Worm (Caenorhabditis elegans): ENCODE measurements around the gene rpt-3.

- TF ChIP-seq ama-1 (optimal IDR thresholded peaks at IDR 0.05) (no peak), tbx-2 (tag; optimal IDR thresholded peaks at IDR 0.05) (no peak), fkh-10 (GFP tag; optimal IDR thresholded peaks at IDR 0.05) (no peak), fkh-6 (tag; optimal IDR thresholded peaks at IDR 0.05) (no peak), nfya-1 (tag; optimal IDR thresholded peaks at IDR 0.05) (no peak), elt-2 (tag; optimal IDR thresholded peaks at IDR 0.05) (no peak), pha-2 (tag; optimal IDR thresholded peaks at IDR 0.05) (no peak), ceh-22 (tag; optimal IDR thresholded peaks at IDR 0.05) (no peak), pros-1 (tag; optimal IDR thresholded peaks at IDR 0.05) (no peak), fax-1 (tag; optimal IDR thresholded peaks at IDR 0.05) (no peak), npax-4 (tag; optimal IDR thresholded peaks at IDR 0.05) (no peak)
These were observed 39.0 kb upstream of the rpt-3 start, which contains the start of gene T26A5.6 for ce11 chrIII:6450596-6450995.
